Worm (Caenorhabditis elegans): ENCODE measurements around the gene C07B5.6.

DNA sequence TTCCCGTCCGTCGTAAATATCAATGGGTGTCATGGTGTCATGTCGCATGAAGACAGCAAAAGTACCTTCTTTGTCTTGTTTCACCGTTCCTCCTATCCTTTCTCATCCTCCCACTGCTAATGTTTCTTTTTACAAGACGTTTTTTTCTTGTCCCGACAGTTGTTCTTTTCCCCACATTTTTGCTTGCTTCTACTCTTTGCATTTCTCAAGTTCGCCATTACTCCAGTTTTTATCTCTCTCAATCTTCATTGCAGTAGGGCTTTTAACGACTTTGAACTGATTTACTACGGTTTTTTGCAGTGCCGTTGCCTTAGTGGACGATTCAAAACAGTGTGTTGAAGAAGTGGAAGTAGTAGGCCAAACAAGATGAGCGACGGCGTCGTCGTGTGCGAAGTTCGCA lies 10.5 kb downstream of the C07B5.6 start, which contains the start of gene C07B5.4:
- no peak for TF ChIP-seq pqm-1 (tag; optimal IDR thresholded peaks at IDR 0.05)
- TF ChIP-seq sox-4 (tag; optimal IDR thresholded peaks at IDR 0.05) = no peak
- TF ChIP-seq sdc-2 (tag; optimal IDR thresholded peaks at IDR 0.05) = no peak
- no peak for TF ChIP-seq ceh-18 (tag; optimal IDR thresholded peaks at IDR 0.05)
- TF ChIP-seq ama-1 (optimal IDR thresholded peaks at IDR 0.05) = no peak
- TF ChIP-seq T23F11.4 (GFP tag; optimal IDR thresholded peaks at IDR 0.05) = no peak
- TF ChIP-seq rnt-1 (tag; optimal IDR thresholded peaks at IDR 0.05) = no peak
- no peak for TF ChIP-seq ets-4 (tag; optimal IDR thresholded peaks at IDR 0.05)
- no peak for TF ChIP-seq ceh-45 (GFP tag; IDR thresholded peaks at IDR 0.05)
- no peak for TF ChIP-seq lin-11 (tag; optimal IDR thresholded peaks at IDR 0.05)
- TF ChIP-seq F13H6.1 (tag; optimal IDR thresholded peaks at IDR 0.05) = no peak
- TF ChIP-seq ttx-3 (tag; optimal IDR thresholded peaks at IDR 0.05) = no peak

Data from whole organism, late embryonic.